Worm (Caenorhabditis elegans): ENCODE measurements around the gene C08F8.6.
"Not testable (repeated sequence)": the region's sequence is repeated elsewhere in the genome, so short reads cannot be mapped to it uniquely, and the experiment has no call there.

The C08F8.6 gene

ce11 chrIV:11179123-11179740 lies 14.5 kb upstream of the C08F8.6 start, which contains the start of gene cpt-2:
Gene cpt-2, plus strand, starts transcription at chrIV:11179645.
- peak; percentile 79; the same call in 1 of the 2 replicates for TF ChIP-seq Y95B8A.8 (GFP tag; IDR thresholded peaks at IDR 0.05)
- TF ChIP-seq hmg-1.2 (GFP tag; IDR thresholded peaks at IDR 0.05), result peak; percentile 65
- peak; percentile 68 for TF ChIP-seq ceh-27 (GFP tag; optimal IDR thresholded peaks at IDR 0.05)
- TF ChIP-seq let-607 (tag; optimal IDR thresholded peaks at IDR 0.05), result peak; percentile 22 to 65
- peak; percentile 54 for TF ChIP-seq B0035.1 (tag; optimal IDR thresholded peaks at IDR 0.05)
- TF ChIP-seq Y56A3A.18 (GFP tag; IDR thresholded peaks at IDR 0.05), result peak; percentile 58; the same call in 1 of the 2 replicates
- peak; percentile 44 for TF ChIP-seq dpl-1 (GFP tag; optimal IDR thresholded peaks at IDR 0.05)
- TF ChIP-seq lin-54 (GFP tag; optimal IDR thresholded peaks at IDR 0.05), result peak; percentile 86
- TF ChIP-seq nhr-80 (tag; optimal IDR thresholded peaks at IDR 0.05), result peak; percentile 84
- peak; percentile 85 for TF ChIP-seq lir-1 (GFP tag; conservative IDR thresholded peaks at IDR 0.05)
- peak; percentile 76 for TF ChIP-seq attf-3 (GFP tag; conservative IDR thresholded peaks at IDR 0.05)
- peak; percentile 7 for TF ChIP-seq T07F8.4 (tag; optimal IDR thresholded peaks at IDR 0.05)
- not testable (repeated sequence) for TF ChIP-seq cebp-1 (GFP tag; IDR thresholded peaks at IDR 0.05)
- peak; percentile 83 for TF ChIP-seq cebp-1 (tag; optimal IDR thresholded peaks at IDR 0.05)
- peak; percentile 86; the same call in 1 of the 2 replicates for TF ChIP-seq ekl-4 (GFP tag; IDR thresholded peaks at IDR 0.05)
- peak; percentile 54 for TF ChIP-seq ztf-26 (tag; optimal IDR thresholded peaks at IDR 0.05)
- peak; percentile 80; the same call in 1 of the 2 replicates for TF ChIP-seq egl-18 (GFP tag; IDR thresholded peaks at IDR 0.05)
- TF ChIP-seq unc-130 (GFP tag; optimal IDR thresholded peaks at IDR 0.05), result peak; percentile 41
- TF ChIP-seq xnd-1 (tag; optimal IDR thresholded peaks at IDR 0.05), result peak; percentile 44
- peak; percentile 86 for TF ChIP-seq bed-2 (GFP tag; IDR thresholded peaks at IDR 0.05)
- peak in 1 of 3 experiments; percentile 84 for TF ChIP-seq lin-35 (GFP tag; optimal IDR thresholded peaks at IDR 0.05)
- 0 out of 2 replicates have a peak, but pooled peaks have one; percentile 38 for TF ChIP-seq aptf-2 (GFP tag; conservative IDR thresholded peaks at IDR 0.05)
- peak; percentile 51 for TF ChIP-seq K12H6.12 (tag; optimal IDR thresholded peaks at IDR 0.05)
- peak; percentile 95 for TF ChIP-seq D2030.7 (GFP tag; IDR thresholded peaks at IDR 0.05)
- TF ChIP-seq Y67H2A.10 (GFP tag; conservative IDR thresholded peaks at IDR 0.05), result peak; percentile 43; the same call in 1 of the 2 replicates
- TF ChIP-seq C06A6.2 (GFP tag; conservative IDR thresholded peaks at IDR 0.05), result peak; percentile 65
- peak; percentile 77 for TF ChIP-seq F33H1.4 (GFP tag; IDR thresholded peaks at IDR 0.05)
- peak; percentile 75 for TF ChIP-seq attf-5 (GFP tag; optimal IDR thresholded peaks at IDR 0.05)
- 0 out of 2 replicates have a peak, but pooled peaks have one; percentile 20 for TF ChIP-seq sea-2 (GFP tag; IDR thresholded peaks at IDR 0.05)
- peak; percentile 88 for TF ChIP-seq C17E4.6 (GFP tag; IDR thresholded peaks at IDR 0.05)
- peak; percentile 97 for TF ChIP-seq ztf-18 (tag; optimal IDR thresholded peaks at IDR 0.05)
- peak; percentile 53; the same call in 1 of the 2 replicates for TF ChIP-seq attf-6 (GFP tag; IDR thresholded peaks at IDR 0.05)
- TF ChIP-seq lsl-1 (GFP tag; optimal IDR thresholded peaks at IDR 0.05), result peak; percentile 62
- TF ChIP-seq tlf-1 (GFP tag; optimal IDR thresholded peaks at IDR 0.05), result peak; percentile 71
- peak; percentile 68; the same call in 1 of the 2 replicates for TF ChIP-seq ztf-6 (GFP tag; IDR thresholded peaks at IDR 0.05)
- peak; percentile 95 for TF ChIP-seq Y53G8AR.9 (GFP tag; conservative IDR thresholded peaks at IDR 0.05)
- TF ChIP-seq efl-1 (GFP tag; optimal IDR thresholded peaks at IDR 0.05), result peak; percentile 12
- peak; percentile 16 for TF ChIP-seq ztf-22 (GFP tag; optimal IDR thresholded peaks at IDR 0.05)
- peak; percentile 98 for TF ChIP-seq ceh-100 (GFP tag; IDR thresholded peaks at IDR 0.05)
- TF ChIP-seq pbrm-1 (GFP tag; IDR thresholded peaks at IDR 0.05), result peak; percentile 90
- peak; percentile 61 for TF ChIP-seq B0019.2 (GFP tag; conservative IDR thresholded peaks at IDR 0.05)
- peak; percentile 48 for TF ChIP-seq F23B12.7 (tag; optimal IDR thresholded peaks at IDR 0.05; ENCODE audit: insufficient read depth)
- peak; percentile 90 for TF ChIP-seq let-526 (GFP tag; IDR thresholded peaks at IDR 0.05)
- TF ChIP-seq B0336.3 (GFP tag; IDR thresholded peaks at IDR 0.05), result peak; percentile 76
- TF ChIP-seq ztf-25 (GFP tag; IDR thresholded peaks at IDR 0.05), result 0 out of 2 replicates have a peak, but pooled peaks have one; percentile 35
- peak; percentile 88 for TF ChIP-seq lin-40 (tag; optimal IDR thresholded peaks at IDR 0.05)
- TF ChIP-seq madf-6 (GFP tag; IDR thresholded peaks at IDR 0.05), result peak; percentile 82

All from whole organism, young adult.